Worm (Caenorhabditis elegans) whole organism, L3 larva: ENCODE measurements around the gene clec-204.

Experiments used
- ama-1 ChIP-seq: fragments of 150-350 bp; optimal IDR thresholded peaks from 2 replicates; lab custom pipeline; 2018
- tbx-2 ChIP-seq: sonication (generic microtip); optimal IDR thresholded peaks from 2 replicates; lab custom pipeline; 2016; ENCODE audit warnings: mild to moderate bottlenecking, missing genetic modification characterization, missing compliant biosample characterization

ce11 chrV:1767427-1767826, 10.5 kb downstream of the clec-204 start:
- TF ChIP-seq tbx-2 (tag; lab: Kevin White, UChicago) (no peak), ama-1 (lab: Kevin White, UChicago) (no peak)
